Worm (Caenorhabditis elegans) whole organism, midembryonic: ENCODE data around the gene M163.1.

Experiments
- T22C8.4 ChIP-seq: fragments of 200-800 bp; sonication (Bioruptor generic); IDR thresholded peaks from 2 replicates; pipeline ENCODE4 v1.3.6; 2022; ENCODE audit warnings: missing genetic modification characterization, missing compliant biosample characterization
- cog-1 ChIP-seq: sonication (generic microtip); optimal IDR thresholded peaks from 2 replicates; lab custom pipeline; 2016; ENCODE audit warnings: missing genetic modification characterization, missing compliant biosample characterization
- flt-1 ChIP-seq: fragments of 200-800 bp; sonication (Bioruptor generic); IDR thresholded peaks from 2 replicates; pipeline ENCODE4 v1.3.6; 2022; ENCODE audit warnings: missing genetic modification characterization, missing compliant biosample characterization
- klf-2 ChIP-seq: fragments of 200-800 bp; sonication (Bioruptor generic); conservative IDR thresholded peaks from 2 replicates; pipeline ENCODE4 v1.3.6; 2022; ENCODE audit warnings: missing genetic modification reagents, missing genetic modification characterization, missing compliant biosample characterization
- med-1 ChIP-seq: sonication (generic microtip); optimal IDR thresholded peaks from 2 replicates; lab custom pipeline; 2017; ENCODE audit warnings: missing genetic modification characterization, mild to moderate bottlenecking, missing compliant biosample characterization, antibody characterized with exemption, missing genetic modification reagents; ENCODE audit not compliant: insufficient read depth
- ref-1 ChIP-seq: fragments of 200-800 bp; sonication (Bioruptor generic); conservative IDR thresholded peaks from 2 replicates; pipeline ENCODE4 v1.3.6; 2022; ENCODE audit warnings: missing genetic modification reagents, missing genetic modification characterization, missing compliant biosample characterization
- tab-1 ChIP-seq: fragments of 200-800 bp; sonication (Bioruptor generic); IDR thresholded peaks from 2 replicates; pipeline ENCODE4 v1.3.6; 2022; ENCODE audit warnings: missing genetic modification characterization, missing compliant biosample characterization
- ztf-23 ChIP-seq: fragments of 200-800 bp; sonication (Bioruptor generic); IDR thresholded peaks from 2 replicates; pipeline ENCODE4 v1.3.6; 2022; ENCODE audit warnings: missing genetic modification reagents, missing genetic modification characterization, missing compliant biosample characterization
- ztf-29 ChIP-seq: fragments of 200-800 bp; sonication (Bioruptor generic); IDR thresholded peaks from 2 replicates; pipeline ENCODE4 v1.3.6; 2022; ENCODE audit warnings: missing genetic modification reagents, missing genetic modification characterization, missing compliant biosample characterization

M163.1 gene

ce11 chrX:14476625-14477257, 26.9 kb downstream of the M163.1 start:
- TF ChIP-seq ztf-29 (GFP tag; lab: Robert Waterston, UW) (no peak), T22C8.4 (GFP tag; lab: Robert Waterston, UW) (no peak), ref-1 (GFP tag; lab: Robert Waterston, UW) (no peak), klf-2 (GFP tag; lab: Robert Waterston, UW) (no peak), ztf-23 (no peak), med-1 (GFP tag; lab: Kevin White, UChicago) (no peak), cog-1 (tag; lab: Kevin White, UChicago) (no peak), flt-1 (GFP tag; lab: Robert Waterston, UW) (no peak), tab-1 (GFP tag; lab: Robert Waterston, UW) (no peak)

- no peak for TF ChIP-seq ztf-29 (GFP tag; lab: Robert Waterston, UW)
- TF ChIP-seq ztf-23: no peak
- no peak for TF ChIP-seq tab-1 (GFP tag; lab: Robert Waterston, UW)
- TF ChIP-seq klf-2 (GFP tag; lab: Robert Waterston, UW): no peak
- no peak for TF ChIP-seq T22C8.4 (GFP tag; lab: Robert Waterston, UW)
- no peak for TF ChIP-seq ref-1 (GFP tag; lab: Robert Waterston, UW)
- no peak for TF ChIP-seq cog-1 (tag; lab: Kevin White, UChicago)
- TF ChIP-seq flt-1 (GFP tag; lab: Robert Waterston, UW): no peak
- TF ChIP-seq med-1 (GFP tag; lab: Kevin White, UChicago): no peak
Observed at ce11 chrX:14473740-14474139, 29.9 kb downstream of the M163.1 start, which contains the start of gene M163.5. Gene M163.5 (plus strand): TSS chrX:14474040.

- TF ChIP-seq klf-2 (GFP tag; lab: Robert Waterston, UW) (no peak), ztf-23 (no peak), med-1 (GFP tag; lab: Kevin White, UChicago) (no peak), cog-1 (tag; lab: Kevin White, UChicago) (no peak), T22C8.4 (GFP tag; lab: Robert Waterston, UW) (no peak), ref-1 (GFP tag; lab: Robert Waterston, UW) (no peak)
Observed at ce11 chrX:14470687-14471086, 32.9 kb downstream of the M163.1 start, which contains the start of gene M163.10. Gene M163.10 (plus strand): TSS chrX:14470987.

- TF ChIP-seq ztf-23: no peak
- TF ChIP-seq cog-1 (tag; lab: Kevin White, UChicago): no peak
- TF ChIP-seq klf-2 (GFP tag; lab: Robert Waterston, UW): no peak
- no peak for TF ChIP-seq T22C8.4 (GFP tag; lab: Robert Waterston, UW)
- no peak for TF ChIP-seq tab-1 (GFP tag; lab: Robert Waterston, UW)
- TF ChIP-seq flt-1 (GFP tag; lab: Robert Waterston, UW): no peak
- TF ChIP-seq ref-1 (GFP tag; lab: Robert Waterston, UW): no peak
- TF ChIP-seq med-1 (GFP tag; lab: Kevin White, UChicago): no peak
- TF ChIP-seq ztf-29 (GFP tag; lab: Robert Waterston, UW): no peak
Observed at ce11 chrX:14469284-14469683, 34.3 kb downstream of the M163.1 start, which contains the start of gene M163.9. Gene M163.9 (plus strand): TSS chrX:14469584.

- no peak for TF ChIP-seq ztf-29 (GFP tag; lab: Robert Waterston, UW)
- TF ChIP-seq klf-2 (GFP tag; lab: Robert Waterston, UW): no peak
- TF ChIP-seq T22C8.4 (GFP tag; lab: Robert Waterston, UW): no peak
- no peak for TF ChIP-seq med-1 (GFP tag; lab: Kevin White, UChicago)
- TF ChIP-seq flt-1 (GFP tag; lab: Robert Waterston, UW): no peak
- TF ChIP-seq tab-1 (GFP tag; lab: Robert Waterston, UW): no peak
- no peak for TF ChIP-seq ref-1 (GFP tag; lab: Robert Waterston, UW)
Observed at ce11 chrX:14466532-14466931, 37.1 kb downstream of the M163.1 start, which contains the start of gene M163.21. Gene M163.21 (plus strand): TSS chrX:14466832.

ce11 chrX:14465593-14465992, 38.0 kb downstream of the M163.1 start, which contains the start of gene M163.22:
Gene M163.22 (plus strand): TSS chrX:14465893.
- TF ChIP-seq tab-1 (GFP tag; lab: Robert Waterston, UW) (no peak), klf-2 (GFP tag; lab: Robert Waterston, UW) (no peak), ztf-29 (GFP tag; lab: Robert Waterston, UW) (no peak), T22C8.4 (GFP tag; lab: Robert Waterston, UW) (no peak), med-1 (GFP tag; lab: Kevin White, UChicago) (no peak), ref-1 (GFP tag; lab: Robert Waterston, UW) (no peak), flt-1 (GFP tag; lab: Robert Waterston, UW) (no peak), ztf-23 (no peak), cog-1 (tag; lab: Kevin White, UChicago) (no peak)

- TF ChIP-seq klf-2 (GFP tag; lab: Robert Waterston, UW) (no peak), cog-1 (tag; lab: Kevin White, UChicago) (no peak), flt-1 (GFP tag; lab: Robert Waterston, UW) (no peak), ztf-29 (GFP tag; lab: Robert Waterston, UW) (no peak), med-1 (GFP tag; lab: Kevin White, UChicago) (no peak), T22C8.4 (GFP tag; lab: Robert Waterston, UW) (no peak), ref-1 (GFP tag; lab: Robert Waterston, UW) (no peak), tab-1 (GFP tag; lab: Robert Waterston, UW) (no peak), ztf-23 (no peak)
Observed at ce11 chrX:14464513-14464912, 39.1 kb downstream of the M163.1 start, which contains the start of gene M163.7. Gene M163.7 (plus strand): TSS chrX:14464813.

ce11 chrX:14460412-14460811, 43.2 kb downstream of the M163.1 start, which contains the start of gene Y66C5A.2:
Gene Y66C5A.2 (plus strand): TSS chrX:14460712.
- TF ChIP-seq ztf-23: no peak
- no peak for TF ChIP-seq tab-1 (GFP tag; lab: Robert Waterston, UW)
- TF ChIP-seq cog-1 (tag; lab: Kevin White, UChicago): no peak
- TF ChIP-seq klf-2 (GFP tag; lab: Robert Waterston, UW): no peak
- no peak for TF ChIP-seq ztf-29 (GFP tag; lab: Robert Waterston, UW)
- TF ChIP-seq flt-1 (GFP tag; lab: Robert Waterston, UW): no peak
- no peak for TF ChIP-seq ref-1 (GFP tag; lab: Robert Waterston, UW)
- no peak for TF ChIP-seq T22C8.4 (GFP tag; lab: Robert Waterston, UW)
- TF ChIP-seq med-1 (GFP tag; lab: Kevin White, UChicago): no peak
